Fruit fly (Drosophila melanogaster): Measurements from ENCODE around the gene CG13962.

DNA sequence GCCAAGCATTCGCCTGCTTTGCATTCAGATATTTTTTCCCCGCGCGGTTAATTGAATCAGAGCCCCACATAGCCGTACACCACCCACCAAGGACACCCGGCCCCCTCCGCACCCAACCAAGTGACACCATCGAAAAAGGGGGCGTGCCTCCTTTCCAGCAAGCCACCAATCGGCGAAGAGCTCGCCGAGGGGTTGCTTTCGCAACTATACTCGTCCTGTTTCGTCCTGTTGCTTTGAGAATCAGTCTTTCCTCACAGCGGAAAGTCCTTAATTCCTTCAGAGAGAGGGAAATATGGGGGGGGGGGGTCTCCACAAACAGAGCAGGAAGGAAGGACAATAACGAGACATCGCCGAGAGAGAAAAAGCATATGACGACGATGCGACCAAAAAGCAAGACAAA lies 44.6 kb downstream of the CG13962 start:
- TF ChIP-seq CrebA (GFP tag; optimal IDR thresholded peaks at IDR 0.05; ENCODE audit: borderline replicate concordance) (no peak), psq (GFP tag; optimal IDR thresholded peaks at IDR 0.05) (no peak), Dif (GFP tag; optimal IDR thresholded peaks at IDR 0.05; ENCODE audit: partially characterized antibody) (no peak), Dfd (GFP tag; optimal IDR thresholded peaks at IDR 0.05) (no peak), brk (GFP tag; optimal IDR thresholded peaks at IDR 0.05) (no peak), CG9705 (GFP tag; optimal IDR thresholded peaks at IDR 0.05) (no peak), jim (GFP tag; optimal IDR thresholded peaks at IDR 0.05) (no peak), GATAd (GFP tag; optimal IDR thresholded peaks at IDR 0.05) (no peak)

Measured in whole organism, wandering third instar larva.